Fruit fly (Drosophila melanogaster): Measurements from ENCODE around the gene CG31698.

Gene CG31698

DNA sequence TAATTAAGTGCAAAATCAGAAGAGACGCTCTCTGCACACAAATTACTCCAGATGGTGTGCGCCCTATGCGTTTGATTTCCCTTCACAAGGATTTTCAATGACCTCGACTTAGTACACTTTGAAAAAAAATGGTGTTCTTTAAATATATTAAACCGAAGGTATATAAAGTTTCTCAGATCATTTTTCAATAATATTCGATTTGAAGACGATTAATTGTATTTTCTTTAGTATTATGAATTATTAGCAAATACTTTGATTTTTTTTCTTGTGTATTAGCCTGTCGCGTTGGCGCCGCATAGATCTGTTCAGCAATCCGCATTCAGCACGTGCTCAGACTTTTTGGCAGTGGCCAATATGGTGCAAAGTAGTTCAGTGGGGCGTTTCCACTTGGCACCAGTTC, 45.8 kb downstream of the CG31698 start:
- TF ChIP-seq CG15336 (GFP tag; IDR thresholded peaks at IDR 0.05) (no peak), Hr4 (GFP tag; optimal IDR thresholded peaks at IDR 0.05) (no peak), Ets96B (tag; optimal IDR thresholded peaks at IDR 0.05) (no peak), CG6163 (GFP tag; IDR thresholded peaks at IDR 0.05) (no peak), Blimp-1 (GFP tag; optimal IDR thresholded peaks at IDR 0.05) (no peak), pdm3 (GFP tag; optimal IDR thresholded peaks at IDR 0.05) (no peak), Sox102F (GFP tag; optimal IDR thresholded peaks at IDR 0.05) (no peak), CG6792 (GFP tag; optimal IDR thresholded peaks at IDR 0.05) (no peak), Met (GFP tag; optimal IDR thresholded peaks at IDR 0.05) (no peak), lz (GFP tag; optimal IDR thresholded peaks at IDR 0.05) (no peak), CG31627 (GFP tag; optimal IDR thresholded peaks at IDR 0.05) (no peak), achi (GFP tag; optimal IDR thresholded peaks at IDR 0.05) (no peak), Hr39 (GFP tag; optimal IDR thresholded peaks at IDR 0.05) (no peak), acj6 (GFP tag; optimal IDR thresholded peaks at IDR 0.05) (no peak), Smox (GFP tag; optimal IDR thresholded peaks at IDR 0.05) (no peak), CG11902 (GFP tag; optimal IDR thresholded peaks at IDR 0.05) (no peak)

- TF ChIP-seq net (GFP tag; optimal IDR thresholded peaks at IDR 0.05) (no peak), Sox14 (GFP tag; optimal IDR thresholded peaks at IDR 0.05) (no peak), ss (GFP tag; optimal IDR thresholded peaks at IDR 0.05) (no peak), CG11902 (GFP tag; optimal IDR thresholded peaks at IDR 0.05) (no peak), CG11294 (GFP tag; IDR thresholded peaks at IDR 0.05) (no peak), CG15336 (GFP tag; IDR thresholded peaks at IDR 0.05) (peak; percentile 42; the same call in 1 of the 2 replicates), spab (GFP tag; optimal IDR thresholded peaks at IDR 0.05) (no peak), CG11762 (GFP tag; optimal IDR thresholded peaks at IDR 0.05; ENCODE audit: insufficient read depth) (no peak), svp (GFP tag) (peak; percentile 98), acj6 (GFP tag; optimal IDR thresholded peaks at IDR 0.05) (no peak), pdm3 (GFP tag; optimal IDR thresholded peaks at IDR 0.05) (peak; percentile 1), CG3032 (tag; optimal IDR thresholded peaks at IDR 0.05) (no peak), CG9139 (GFP tag; optimal IDR thresholded peaks at IDR 0.05) (no peak), lz (GFP tag; optimal IDR thresholded peaks at IDR 0.05) (no peak), Blimp-1 (GFP tag; optimal IDR thresholded peaks at IDR 0.05) (no peak), cyc (GFP tag; optimal IDR thresholded peaks at IDR 0.05) (no peak), Smox (GFP tag; optimal IDR thresholded peaks at IDR 0.05) (no peak), Eip93F (GFP tag; optimal IDR thresholded peaks at IDR 0.05) (no peak), CG6276 (GFP tag; optimal IDR thresholded peaks at IDR 0.05) (no peak), dsx (GFP tag; optimal IDR thresholded peaks at IDR 0.05; ENCODE audit: poor library complexity, severe bottlenecking) (no peak), Sox102F (GFP tag; optimal IDR thresholded peaks at IDR 0.05) (no peak), CG31627 (GFP tag; optimal IDR thresholded peaks at IDR 0.05) (no peak), fd85E (GFP tag; optimal IDR thresholded peaks at IDR 0.05) (no peak), OdsH (GFP tag; optimal IDR thresholded peaks at IDR 0.05) (no peak), Eip75B (GFP tag; optimal IDR thresholded peaks at IDR 0.05) (peak; percentile 11), CG6163 (GFP tag; IDR thresholded peaks at IDR 0.05) (0 out of 3 replicates have a peak, but pooled peaks have one; percentile 13), Ets21C (GFP tag; optimal IDR thresholded peaks at IDR 0.05) (no peak), CG8119 (GFP tag; IDR thresholded peaks at IDR 0.05) (no peak), achi (GFP tag; optimal IDR thresholded peaks at IDR 0.05) (no peak), Gug (GFP tag; IDR thresholded peaks at IDR 0.05) (no peak), CG7368 (GFP tag; optimal IDR thresholded peaks at IDR 0.05) (no peak), CG6854 (GFP tag; optimal IDR thresholded peaks at IDR 0.05) (no peak), fd59A (GFP tag; optimal IDR thresholded peaks at IDR 0.05) (no peak), CG4318 (GFP tag; optimal IDR thresholded peaks at IDR 0.05) (no peak), CG10631 (GFP tag; optimal IDR thresholded peaks at IDR 0.05) (no peak), Lpt (GFP tag; optimal IDR thresholded peaks at IDR 0.05) (no peak), CG3919 (GFP tag; optimal IDR thresholded peaks at IDR 0.05) (peak; percentile 29), Met (GFP tag; optimal IDR thresholded peaks at IDR 0.05) (no peak), Eip78C (GFP tag) (no peak), topi (GFP tag; optimal IDR thresholded peaks at IDR 0.05) (peak; percentile 4), fkh (GFP tag; optimal IDR thresholded peaks at IDR 0.05) (peak; percentile 26), CG10669 (GFP tag; optimal IDR thresholded peaks at IDR 0.05) (peak; percentile 73), CG8632 (GFP tag; optimal IDR thresholded peaks at IDR 0.05) (no peak), eg (GFP tag; IDR thresholded peaks at IDR 0.05) (peak; percentile 38; the same call in 1 of the 3 replicates)
Measured at dm6 chr2L:3124500-3124977, 49.1 kb downstream of the CG31698 start.

Measured in whole organism, prepupa.